Fruit fly (Drosophila melanogaster) whole organism, embryonic: ENCODE data around the gene CG15643.

Source experiments
- Aef1 ChIP-seq: fragments of 200-800 bp; sonication (Bioruptor generic); IDR thresholded peaks from 3 replicates; pipeline ENCODE4 v1.3.6; 2022; ENCODE audit warnings: missing biosample characterization, missing genetic modification characterization
- BtbVII ChIP-seq: fragments of 200-800 bp; sonication (Bioruptor generic); optimal IDR thresholded peaks from 3 replicates; lab custom pipeline; 2017; ENCODE audit warnings: missing biosample characterization, mild to moderate bottlenecking, missing genetic modification characterization
- CG10543 ChIP-seq: fragments of 200-800 bp; sonication (Bioruptor generic); optimal IDR thresholded peaks from 3 replicates; lab custom pipeline; 2017; ENCODE audit warnings: missing biosample characterization, mild to moderate bottlenecking, missing genetic modification characterization, moderate library complexity
- CG11398 ChIP-seq: fragments of 200-800 bp; sonication (Bioruptor generic); optimal IDR thresholded peaks from 2 replicates; lab custom pipeline; 2016; ENCODE audit warnings: missing biosample characterization, missing genetic modification characterization
- CG12155 ChIP-seq: fragments of 200-800 bp; sonication (Bioruptor generic); optimal IDR thresholded peaks from 3 replicates; lab custom pipeline; 2016; ENCODE audit warnings: missing biosample characterization, missing genetic modification characterization
- CG12942 ChIP-seq: fragments of 200-800 bp; sonication (Bioruptor generic); optimal IDR thresholded peaks from 3 replicates; lab custom pipeline; 2016; ENCODE audit warnings: missing biosample characterization, missing genetic modification characterization
- CG14860 ChIP-seq: fragments of 200-800 bp; sonication (Bioruptor generic); IDR thresholded peaks from 3 replicates; pipeline ENCODE4 v1.3.6; 2022; ENCODE audit warnings: missing biosample characterization, missing genetic modification characterization; ENCODE audit not compliant: partially characterized antibody
- CG15479 ChIP-seq: fragments of 200-800 bp; sonication (Bioruptor generic); optimal IDR thresholded peaks from 3 replicates; lab custom pipeline; 2019; ENCODE audit warnings: missing biosample characterization, mild to moderate bottlenecking, missing genetic modification characterization, moderate library complexity
- CG1603 ChIP-seq: fragments of 200-800 bp; sonication (Bioruptor generic); optimal IDR thresholded peaks from 2 replicates; lab custom pipeline; 2019; ENCODE audit warnings: missing biosample characterization, mild to moderate bottlenecking, missing genetic modification characterization, moderate library complexity
- CG2889 ChIP-seq: fragments of 200-800 bp; sonication (Bioruptor generic); IDR thresholded peaks from 3 replicates; pipeline ENCODE4 v1.3.6; 2022; ENCODE audit warnings: missing biosample characterization, missing genetic modification characterization
- CG33557 ChIP-seq: fragments of 200-800 bp; sonication (Bioruptor generic); optimal IDR thresholded peaks from 2 replicates; lab custom pipeline; 2019; ENCODE audit warnings: missing biosample characterization, mild to moderate bottlenecking, missing genetic modification characterization, moderate library complexity
- CG4328 ChIP-seq: fragments of 200-800 bp; sonication (Bioruptor generic); optimal IDR thresholded peaks from 3 replicates; lab custom pipeline; 2017; ENCODE audit warnings: missing biosample characterization, missing genetic modification reagents, missing genetic modification characterization
- CG4617 ChIP-seq: fragments of 200-800 bp; sonication (Bioruptor generic); optimal IDR thresholded peaks from 3 replicates; lab custom pipeline; 2016; ENCODE audit warnings: missing biosample characterization, missing genetic modification characterization, borderline replicate concordance
- CG4820 ChIP-seq: fragments of 200-800 bp; sonication (Bioruptor generic); optimal IDR thresholded peaks from 3 replicates; lab custom pipeline; 2016; ENCODE audit warnings: missing biosample characterization, missing genetic modification characterization
- CG5245 ChIP-seq: fragments of 200-800 bp; sonication (Bioruptor generic); optimal IDR thresholded peaks from 3 replicates; lab custom pipeline; 2016; ENCODE audit warnings: missing biosample characterization, missing genetic modification characterization
- CG6813 ChIP-seq: fragments of 200-800 bp; sonication (Bioruptor generic); optimal IDR thresholded peaks from 2 replicates; lab custom pipeline; 2017; ENCODE audit warnings: missing biosample characterization, missing genetic modification characterization, mild to moderate bottlenecking, moderate library complexity, missing genetic modification reagents
- CG8924 ChIP-seq: fragments of 200-800 bp; optimal IDR thresholded peaks from 3 replicates; lab custom pipeline; 2019; ENCODE audit warnings: missing biosample characterization, mild to moderate bottlenecking, missing genetic modification characterization, moderate library complexity
- CG9817 ChIP-seq: fragments of 200-800 bp; sonication (Bioruptor generic); optimal IDR thresholded peaks from 2 replicates; lab custom pipeline; 2018; ENCODE audit warnings: missing biosample characterization, mild to moderate bottlenecking, missing genetic modification characterization, moderate library complexity
- Camta ChIP-seq: fragments of 200-800 bp; sonication (Bioruptor generic); optimal IDR thresholded peaks from 2 replicates; lab custom pipeline; 2016; ENCODE audit warnings: missing biosample characterization, missing genetic modification characterization
- Chrac-16 ChIP-seq: fragments of 200-800 bp; sonication (Bioruptor generic); optimal IDR thresholded peaks from 3 replicates; lab custom pipeline; 2016; ENCODE audit warnings: missing biosample characterization, missing genetic modification characterization
- GATAe ChIP-seq: fragments of 200-800 bp; sonication (Bioruptor generic); conservative IDR thresholded peaks from 2 replicates; pipeline ENCODE4 v1.3.6; 2022; ENCODE audit warnings: missing biosample characterization, missing genetic modification characterization
- Hr78 ChIP-seq, 2 experiments: fragments of 200-800 bp in 1 of 2; fragments of >200 bp in 1 of 2; sonication (Bioruptor generic) in 1 of 2; optimal IDR thresholded peaks; 2 replicates each; lab custom pipeline; 2017 to 2019; ENCODE audit warnings: missing biosample characterization in 2 of 2, missing genetic modification characterization in 2 of 2, mild to moderate bottlenecking in 1 of 2, moderate library complexity in 1 of 2
- Med ChIP-seq: fragments of 200-800 bp; sonication (Bioruptor generic); peaks from one replicate; lab custom pipeline; 2016; ENCODE audit warnings: missing biosample characterization, missing genetic modification characterization, mild to moderate bottlenecking, inconsistent platforms, moderate library complexity
- NC2α ChIP-seq: fragments of 200-800 bp; sonication (Bioruptor generic); optimal IDR thresholded peaks from 2 replicates; lab custom pipeline; 2016; ENCODE audit warnings: missing biosample characterization, missing genetic modification characterization
- NFAT ChIP-seq: fragments of 200-800 bp; sonication (Bioruptor generic); IDR thresholded peaks from 2 replicates; pipeline ENCODE4 v1.3.6; 2022; ENCODE audit warnings: missing biosample characterization, missing genetic modification characterization
- Optix ChIP-seq: fragments of 200-800 bp; sonication (Bioruptor generic); IDR thresholded peaks from 3 replicates; pipeline ENCODE4 v1.3.6; 2022; ENCODE audit warnings: missing biosample characterization, missing genetic modification characterization
- amos ChIP-seq: fragments of 200-800 bp; sonication (Bioruptor generic); IDR thresholded peaks from 2 replicates; pipeline ENCODE4 v1.3.6; 2022; ENCODE audit warnings: missing biosample characterization, missing genetic modification characterization; ENCODE audit not compliant: partially characterized antibody
- ara ChIP-seq: fragments of 200-800 bp; sonication (Bioruptor generic); IDR thresholded peaks from 2 replicates; pipeline ENCODE4 v1.3.6; 2022; ENCODE audit warnings: missing biosample characterization, missing genetic modification characterization
- crp ChIP-seq, 2 experiments: fragments of 200-800 bp; sonication (Bioruptor generic); optimal IDR thresholded peaks; 2 replicates in 1 of 2; 3 replicates in 1 of 2; lab custom pipeline; 2017; ENCODE audit warnings: missing biosample characterization in 2 of 2, missing genetic modification characterization in 2 of 2, mild to moderate bottlenecking in 1 of 2, moderate library complexity in 1 of 2
- exex ChIP-seq: fragments of 200-800 bp; sonication (Bioruptor generic); optimal IDR thresholded peaks from 4 replicates; lab custom pipeline; 2018; ENCODE audit warnings: missing biosample characterization, mild to moderate bottlenecking, missing genetic modification characterization, moderate library complexity
- grn ChIP-seq: fragments of 200-800 bp; sonication (Bioruptor generic); optimal IDR thresholded peaks from 3 replicates; lab custom pipeline; 2017; ENCODE audit warnings: missing biosample characterization, missing genetic modification characterization
- jumu ChIP-seq: fragments of 200-800 bp; sonication (Bioruptor generic); optimal IDR thresholded peaks from 3 replicates; lab custom pipeline; 2016; ENCODE audit warnings: missing biosample characterization, missing genetic modification characterization
- mirr ChIP-seq: fragments of 200-800 bp; sonication (Bioruptor generic); optimal IDR thresholded peaks from 3 replicates; lab custom pipeline; 2018; ENCODE audit warnings: missing biosample characterization, mild to moderate bottlenecking, missing genetic modification characterization
- nau ChIP-seq: fragments of 200-800 bp; sonication (Bioruptor generic); optimal IDR thresholded peaks from 3 replicates; lab custom pipeline; 2017; ENCODE audit warnings: missing biosample characterization, mild to moderate bottlenecking, missing genetic modification characterization, missing genetic modification reagents
- otp ChIP-seq: fragments of 200-800 bp; sonication (Bioruptor generic); IDR thresholded peaks from 3 replicates; pipeline ENCODE4, ENCODE4 v1.3.6; 2022; ENCODE audit warnings: missing biosample characterization, missing genetic modification characterization
- sqz ChIP-seq: fragments of 200-800 bp; sonication (Bioruptor generic); optimal IDR thresholded peaks from 3 replicates; lab custom pipeline; 2018; ENCODE audit warnings: missing biosample characterization, mild to moderate bottlenecking, missing genetic modification characterization
- sug ChIP-seq: fragments of 200-800 bp; optimal IDR thresholded peaks from 2 replicates; lab custom pipeline; 2019; ENCODE audit warnings: missing biosample characterization, mild to moderate bottlenecking, missing genetic modification characterization, moderate library complexity
- tio ChIP-seq: fragments of 200-800 bp; sonication (Bioruptor generic); optimal IDR thresholded peaks from 2 replicates; lab custom pipeline; 2017; ENCODE audit warnings: missing biosample characterization, missing genetic modification characterization, inconsistent platforms
- toy ChIP-seq: fragments of 200-800 bp; sonication (Bioruptor generic); IDR thresholded peaks from 2 replicates; pipeline ENCODE4 v1.3.6; 2022; ENCODE audit warnings: missing biosample characterization, missing genetic modification characterization
- vfl ChIP-seq: fragments of 200-800 bp; sonication (Bioruptor generic); optimal IDR thresholded peaks from 2 replicates; lab custom pipeline; 2016; ENCODE audit warnings: missing biosample characterization, missing genetic modification characterization
- wdn ChIP-seq: fragments of 200-800 bp; sonication (Bioruptor generic); IDR thresholded peaks from 2 replicates; pipeline ENCODE4 v1.3.6; 2022; ENCODE audit warnings: missing biosample characterization, missing genetic modification characterization

CG15643 gene

dm6 chrX:15522426-15523153, 49.4 kb downstream of the CG15643 start:
- TF ChIP-seq CG10543 (peak; percentile 19), CG5245 (GFP tag; lab: Kevin White, UChicago) (no peak), vfl (GFP tag; lab: Kevin White, UChicago) (no peak), sug (peak; percentile 75), CG11398 (GFP tag; lab: Kevin White, UChicago) (no peak), CG1603 (tag; lab: Kevin White, UChicago) (no peak), wdn (GFP tag; lab: Robert Waterston, UW) (no peak), Med (GFP tag; lab: Kevin White, UChicago) (peak; percentile 51), NFAT (GFP tag; lab: Robert Waterston, UW) (no peak), ara (GFP tag; lab: Robert Waterston, UW) (no peak), CG12942 (GFP tag; lab: Kevin White, UChicago) (no peak), sqz (GFP tag; lab: Kevin White, UChicago) (no peak), Hr78 (GFP tag; optimal IDR thresholded peaks at IDR 0.05; lab: Kevin White, UChicago) (peak in 1 of 2 experiments; percentile 72), toy (GFP tag; lab: Robert Waterston, UW) (no peak), CG15479 (GFP tag; lab: Kevin White, UChicago) (no peak), BtbVII (GFP tag; lab: Kevin White, UChicago) (no peak), CG9817 (tag; lab: Kevin White, UChicago) (no peak), crp (GFP tag; optimal IDR thresholded peaks at IDR 0.05; lab: Kevin White, UChicago) (no peak), grn (GFP tag; lab: Kevin White, UChicago) (peak; percentile 96), CG4820 (GFP tag; lab: Kevin White, UChicago) (no peak), tio (no peak), CG14860 (GFP tag; lab: Robert Waterston, UW) (no peak), otp (no peak), GATAe (GFP tag; lab: Robert Waterston, UW) (peak; percentile 46; the same call in 1 of the 2 replicates), CG8924 (tag; lab: Kevin White, UChicago) (no peak), CG12155 (GFP tag; lab: Kevin White, UChicago) (peak; percentile 1), Chrac-16 (no peak), CG4617 (GFP tag; lab: Kevin White, UChicago) (no peak), CG4328 (GFP tag; lab: Kevin White, UChicago) (no peak), NC2α (GFP tag; lab: Kevin White, UChicago) (no peak), amos (GFP tag; lab: Robert Waterston, UW) (no peak), Aef1 (GFP tag; lab: Robert Waterston, UW) (no peak), nau (GFP tag; lab: Kevin White, UChicago) (no peak), jumu (GFP tag; lab: Kevin White, UChicago) (no peak), Optix (GFP tag; lab: Robert Waterston, UW) (no peak), CG33557 (GFP tag; lab: Kevin White, UChicago) (no peak), Camta (no peak), CG6813 (GFP tag; lab: Kevin White, UChicago) (no peak), CG2889 (no peak), exex (tag; lab: Kevin White, UChicago) (peak; percentile 60), mirr (GFP tag; lab: Kevin White, UChicago) (peak; percentile 1)
- TF ChIP-seq, all 482 proteins: peak for 9
